Worm (Caenorhabditis elegans) whole organism, L2 larva: Measurements from ENCODE around the gene C43D7.4.

ENCODE experiments used
- F13H6.1 ChIP-seq: sonication (generic microtip); optimal IDR thresholded peaks from 2 replicates; lab custom pipeline; 2016; ENCODE audit warnings: missing genetic modification characterization, missing compliant biosample characterization
- R02D3.7 ChIP-seq: fragments of 150-350 bp; optimal IDR thresholded peaks from 2 replicates; lab custom pipeline; 2014; ENCODE audit warnings: missing biosample characterization, missing genetic modification characterization
- Y55F3AM.14 ChIP-seq: fragments of 200-800 bp; sonication (Bioruptor generic); optimal IDR thresholded peaks from 2 replicates; lab custom pipeline; 2018; ENCODE audit warnings: mild to moderate bottlenecking, missing genetic modification characterization, missing compliant biosample characterization
- ZK546.5 ChIP-seq: sonication (generic microtip); optimal IDR thresholded peaks from 2 replicates; lab custom pipeline; 2017; ENCODE audit warnings: missing biosample characterization, missing genetic modification characterization
- ama-1 ChIP-seq: fragments of 150-350 bp; optimal IDR thresholded peaks from 2 replicates; lab custom pipeline; 2018; ENCODE audit warnings: inconsistent platforms
- blmp-1 ChIP-seq: sonication (generic microtip); optimal IDR thresholded peaks from 2 replicates; lab custom pipeline; 2017; ENCODE audit warnings: missing genetic modification characterization, mild to moderate bottlenecking, missing compliant biosample characterization, antibody characterized with exemption, moderate library complexity; ENCODE audit not compliant: insufficient read depth
- ceh-16 ChIP-seq: fragments of 150-350 bp; optimal IDR thresholded peaks from 2 replicates; lab custom pipeline; 2014; ENCODE audit warnings: missing biosample characterization, missing genetic modification characterization
- crh-2 ChIP-seq: sonication (generic microtip); optimal IDR thresholded peaks from 2 replicates; lab custom pipeline; 2017; ENCODE audit warnings: missing biosample characterization, missing genetic modification characterization
- dmd-4 ChIP-seq: sonication (generic microtip); optimal IDR thresholded peaks from 2 replicates; lab custom pipeline; 2017; ENCODE audit warnings: missing biosample characterization, missing genetic modification characterization
- egl-27 ChIP-seq: sonication (generic microtip); optimal IDR thresholded peaks from 3 replicates; lab custom pipeline; 2017; ENCODE audit warnings: missing biosample characterization, missing genetic modification reagents, missing genetic modification characterization
- elt-1 ChIP-seq: fragments of 150-350 bp; optimal IDR thresholded peaks from 2 replicates; lab custom pipeline; 2014; ENCODE audit warnings: missing biosample characterization, missing genetic modification characterization
- elt-3 ChIP-seq: sonication (generic microtip); optimal IDR thresholded peaks from 2 replicates; lab custom pipeline; 2017; ENCODE audit warnings: missing biosample characterization, missing genetic modification characterization
- fos-1 ChIP-seq: fragments of 150-350 bp; optimal IDR thresholded peaks from 2 replicates; lab custom pipeline; 2014; ENCODE audit warnings: missing biosample characterization, missing genetic modification characterization
- gmeb-1 ChIP-seq: fragments of 150-350 bp; optimal IDR thresholded peaks from 2 replicates; lab custom pipeline; 2014; ENCODE audit warnings: missing biosample characterization, missing genetic modification characterization
- lin-11 ChIP-seq: fragments of 150-350 bp; sonication (generic microtip); optimal IDR thresholded peaks from 2 replicates; lab custom pipeline; 2014; ENCODE audit warnings: missing biosample characterization, missing genetic modification characterization, inconsistent platforms, mixed read lengths
- lin-13 ChIP-seq: fragments of 150-350 bp; optimal IDR thresholded peaks from 2 replicates; lab custom pipeline; 2014; ENCODE audit warnings: missing biosample characterization, missing genetic modification reagents, missing genetic modification characterization
- lin-39 ChIP-seq: fragments of 150-350 bp; optimal IDR thresholded peaks from 2 replicates; lab custom pipeline; 2014; ENCODE audit warnings: missing biosample characterization, missing genetic modification reagents, missing genetic modification characterization
- lsy-2 ChIP-seq, 2 experiments: fragments of 150-350 bp in 1 of 2; sonication (generic microtip) in 1 of 2; optimal IDR thresholded peaks; 2 replicates each; lab custom pipeline; 2014 to 2017; ENCODE audit warnings: missing biosample characterization in 2 of 2, missing genetic modification characterization in 2 of 2
- mab-5 ChIP-seq: fragments of 150-350 bp; optimal IDR thresholded peaks from 2 replicates; lab custom pipeline; 2014; ENCODE audit warnings: missing biosample characterization, missing genetic modification characterization
- mdl-1 ChIP-seq, 2 experiments: fragments of 150-350 bp in 1 of 2; sonication (generic microtip) in 1 of 2; optimal IDR thresholded peaks; 2 replicates each; lab custom pipeline; 2017; ENCODE audit warnings: missing biosample characterization in 2 of 2, missing genetic modification characterization in 2 of 2
- nhr-10 ChIP-seq: sonication (generic microtip); optimal IDR thresholded peaks from 2 replicates; lab custom pipeline; 2017; ENCODE audit warnings: missing biosample characterization, missing genetic modification characterization
- nhr-11 ChIP-seq: fragments of 150-350 bp; optimal IDR thresholded peaks from 2 replicates; lab custom pipeline; 2014; ENCODE audit warnings: missing biosample characterization, missing genetic modification characterization
- nhr-12 ChIP-seq: fragments of 150-350 bp; optimal IDR thresholded peaks from 2 replicates; lab custom pipeline; 2014; ENCODE audit warnings: missing biosample characterization, missing genetic modification characterization
- nhr-21 ChIP-seq: fragments of 150-350 bp; optimal IDR thresholded peaks from 2 replicates; lab custom pipeline; 2014; ENCODE audit warnings: missing biosample characterization, missing genetic modification characterization
- nhr-23 ChIP-seq: fragments of 150-350 bp; optimal IDR thresholded peaks from 2 replicates; lab custom pipeline; 2014; ENCODE audit warnings: missing biosample characterization, missing genetic modification reagents, missing genetic modification characterization
- nhr-25 ChIP-seq: fragments of 150-350 bp; sonication (generic microtip); optimal IDR thresholded peaks from 3 replicates; lab custom pipeline; 2014; ENCODE audit warnings: missing biosample characterization, missing genetic modification characterization
- nhr-6 ChIP-seq: fragments of 150-350 bp; optimal IDR thresholded peaks from 2 replicates; lab custom pipeline; 2014; ENCODE audit warnings: missing biosample characterization, missing genetic modification characterization
- nhr-77 ChIP-seq: fragments of 150-350 bp; optimal IDR thresholded peaks from 2 replicates; lab custom pipeline; 2014; ENCODE audit warnings: missing biosample characterization, missing genetic modification characterization
- peb-1 ChIP-seq: fragments of 150-350 bp; optimal IDR thresholded peaks from 2 replicates; lab custom pipeline; 2014; ENCODE audit warnings: missing biosample characterization, missing genetic modification characterization
- sem-4 ChIP-seq: fragments of 150-350 bp; optimal IDR thresholded peaks from 2 replicates; lab custom pipeline; 2014; ENCODE audit warnings: missing biosample characterization, missing genetic modification reagents, missing genetic modification characterization
- skn-1 ChIP-seq: sonication (generic microtip); optimal IDR thresholded peaks from 2 replicates; lab custom pipeline; 2017; ENCODE audit warnings: missing biosample characterization, missing genetic modification characterization
- sma-3 ChIP-seq: sonication (generic microtip); optimal IDR thresholded peaks from 2 replicates; lab custom pipeline; 2016; ENCODE audit warnings: missing genetic modification reagents, missing genetic modification characterization, missing compliant biosample characterization
- sma-9 ChIP-seq, 2 experiments: fragments of 150-350 bp in 1 of 2; sonication (generic microtip) in 1 of 2; optimal IDR thresholded peaks; 2 replicates each; lab custom pipeline; 2014 to 2016; ENCODE audit warnings: missing genetic modification characterization in 2 of 2, mild to moderate bottlenecking in 1 of 2, missing biosample characterization in 1 of 2, missing compliant biosample characterization in 1 of 2, missing genetic modification reagents in 1 of 2, moderate library complexity in 1 of 2
- unc-62 ChIP-seq: fragments of 150-350 bp; optimal IDR thresholded peaks from 2 replicates; lab custom pipeline; 2014; ENCODE audit warnings: missing biosample characterization, missing genetic modification reagents, missing genetic modification characterization
- zag-1 ChIP-seq: fragments of 150-350 bp; optimal IDR thresholded peaks from 2 replicates; lab custom pipeline; 2014; ENCODE audit warnings: missing biosample characterization, missing genetic modification characterization

The C43D7.4 gene

ce11 chrV:19309591-19309990 lies 12.7 kb downstream of the C43D7.4 start, which contains the start of gene F55C9.11:
Gene F55C9.11, minus strand, starts transcription at chrV:19309691.
- TF ChIP-seq sem-4 (tag; lab: Kevin White, UChicago) (no peak), sma-3 (no peak), mdl-1 (tag; optimal IDR thresholded peaks at IDR 0.05; lab: Kevin White, UChicago) (no peak), elt-3 (tag; lab: Kevin White, UChicago) (no peak), nhr-12 (tag; lab: Kevin White, UChicago) (no peak), nhr-21 (no peak), elt-1 (tag; lab: Kevin White, UChicago) (no peak), unc-62 (GFP tag; lab: Kevin White, UChicago) (no peak)

- no peak for TF ChIP-seq nhr-6 (tag; lab: Kevin White, UChicago)
- TF ChIP-seq lin-39, result no peak
- TF ChIP-seq lin-11 (tag; lab: Kevin White, UChicago), result no peak
- no peak for TF ChIP-seq Y55F3AM.14 (GFP tag; lab: Kevin White, UChicago)
- no peak for TF ChIP-seq blmp-1 (tag; lab: Kevin White, UChicago)
- no peak for TF ChIP-seq sma-3
- no peak for TF ChIP-seq nhr-25 (tag; lab: Kevin White, UChicago)
- no peak for TF ChIP-seq R02D3.7
- TF ChIP-seq nhr-23, result no peak
- no peak for TF ChIP-seq elt-1 (tag; lab: Kevin White, UChicago)
- no peak for TF ChIP-seq lsy-2 (tag; optimal IDR thresholded peaks at IDR 0.05; lab: Kevin White, UChicago)
- TF ChIP-seq egl-27 (tag; lab: Kevin White, UChicago), result no peak
- TF ChIP-seq gmeb-1, result no peak
- TF ChIP-seq sma-9 (GFP tag; optimal IDR thresholded peaks at IDR 0.05; lab: Kevin White, UChicago), result no peak
- no peak for TF ChIP-seq sma-9 (tag; optimal IDR thresholded peaks at IDR 0.05; lab: Kevin White, UChicago)
These were observed 14.2 kb downstream of the C43D7.4 start for ce11 chrV:19308137-19308536.

- TF ChIP-seq crh-2 (tag; lab: Kevin White, UChicago), result no peak
- no peak for TF ChIP-seq mdl-1 (tag; optimal IDR thresholded peaks at IDR 0.05; lab: Kevin White, UChicago)
- no peak for TF ChIP-seq peb-1 (tag; lab: Kevin White, UChicago)
- no peak for TF ChIP-seq Y55F3AM.14 (GFP tag; lab: Kevin White, UChicago)
- no peak for TF ChIP-seq ZK546.5
- no peak for TF ChIP-seq lin-11 (tag; lab: Kevin White, UChicago)
- no peak for TF ChIP-seq F13H6.1
- no peak for TF ChIP-seq blmp-1 (tag; lab: Kevin White, UChicago)
- TF ChIP-seq ceh-16 (tag; lab: Kevin White, UChicago), result no peak
- no peak for TF ChIP-seq dmd-4 (tag; lab: Kevin White, UChicago)
- TF ChIP-seq skn-1 (tag; lab: Kevin White, UChicago), result no peak
- TF ChIP-seq nhr-10 (tag; lab: Kevin White, UChicago), result no peak
These were observed 15.4 kb downstream of the C43D7.4 start, which contains the start of gene F55C9.15 for ce11 chrV:19306906-19307305. Gene F55C9.15, minus strand, starts transcription at chrV:19307006.

ce11 chrV:19303589-19304174 lies 18.6 kb downstream of the C43D7.4 start, which contains the start of the genes fbxb-63 and fbxb-61:
Gene fbxb-63, minus strand, starts transcription at chrV:19303730.
Gene fbxb-61, plus strand, starts transcription at chrV:19304124.
- TF ChIP-seq zag-1 (tag; lab: Kevin White, UChicago) (no peak), lin-39 (no peak), sma-3 (no peak)
- TF ChIP-seq, all 48 proteins: peak for 0

ce11 chrV:19301934-19302333 lies 20.4 kb downstream of the C43D7.4 start, which contains the start of gene fbxb-62:
Gene fbxb-62, minus strand, starts transcription at chrV:19302034.
- TF ChIP-seq nhr-11 (tag; lab: Kevin White, UChicago) (no peak), nhr-23 (no peak), peb-1 (tag; lab: Kevin White, UChicago) (no peak), sma-9 (GFP tag; optimal IDR thresholded peaks at IDR 0.05; lab: Kevin White, UChicago) (no peak), sma-9 (tag; optimal IDR thresholded peaks at IDR 0.05; lab: Kevin White, UChicago) (no peak), ama-1 (no peak), lsy-2 (tag; optimal IDR thresholded peaks at IDR 0.05; lab: Kevin White, UChicago) (no peak), lin-11 (tag; lab: Kevin White, UChicago) (no peak), fos-1 (tag; lab: Kevin White, UChicago) (no peak), mab-5 (tag; lab: Kevin White, UChicago) (no peak), nhr-77 (tag; lab: Kevin White, UChicago) (no peak), lin-13 (no peak), elt-3 (tag; lab: Kevin White, UChicago) (no peak), nhr-10 (tag; lab: Kevin White, UChicago) (no peak), ZK546.5 (no peak), nhr-12 (tag; lab: Kevin White, UChicago) (no peak)
